Worm (Caenorhabditis elegans) whole organism, midembryonic: ENCODE measurements around the gene lec-11.
A peak's percentile ranks its signal among the peaks of the same experiment; 100 is the strongest.

Experiments used
- T22C8.4 ChIP-seq: fragments of 200-800 bp; sonication (Bioruptor generic); IDR thresholded peaks from 2 replicates; pipeline ENCODE4 v1.3.6; 2022; ENCODE audit warnings: missing genetic modification characterization, missing compliant biosample characterization
- cog-1 ChIP-seq: sonication (generic microtip); optimal IDR thresholded peaks from 2 replicates; lab custom pipeline; 2016; ENCODE audit warnings: missing genetic modification characterization, missing compliant biosample characterization
- flt-1 ChIP-seq: fragments of 200-800 bp; sonication (Bioruptor generic); IDR thresholded peaks from 2 replicates; pipeline ENCODE4 v1.3.6; 2022; ENCODE audit warnings: missing genetic modification characterization, missing compliant biosample characterization
- klf-2 ChIP-seq: fragments of 200-800 bp; sonication (Bioruptor generic); conservative IDR thresholded peaks from 2 replicates; pipeline ENCODE4 v1.3.6; 2022; ENCODE audit warnings: missing genetic modification reagents, missing genetic modification characterization, missing compliant biosample characterization
- med-1 ChIP-seq: sonication (generic microtip); optimal IDR thresholded peaks from 2 replicates; lab custom pipeline; 2017; ENCODE audit warnings: missing genetic modification characterization, mild to moderate bottlenecking, missing compliant biosample characterization, antibody characterized with exemption, missing genetic modification reagents; ENCODE audit not compliant: insufficient read depth
- ref-1 ChIP-seq: fragments of 200-800 bp; sonication (Bioruptor generic); conservative IDR thresholded peaks from 2 replicates; pipeline ENCODE4 v1.3.6; 2022; ENCODE audit warnings: missing genetic modification reagents, missing genetic modification characterization, missing compliant biosample characterization
- tab-1 ChIP-seq: fragments of 200-800 bp; sonication (Bioruptor generic); IDR thresholded peaks from 2 replicates; pipeline ENCODE4 v1.3.6; 2022; ENCODE audit warnings: missing genetic modification characterization, missing compliant biosample characterization
- ztf-23 ChIP-seq: fragments of 200-800 bp; sonication (Bioruptor generic); IDR thresholded peaks from 2 replicates; pipeline ENCODE4 v1.3.6; 2022; ENCODE audit warnings: missing genetic modification reagents, missing genetic modification characterization, missing compliant biosample characterization
- ztf-29 ChIP-seq: fragments of 200-800 bp; sonication (Bioruptor generic); IDR thresholded peaks from 2 replicates; pipeline ENCODE4 v1.3.6; 2022; ENCODE audit warnings: missing genetic modification reagents, missing genetic modification characterization, missing compliant biosample characterization

lec-11 gene

DNA sequence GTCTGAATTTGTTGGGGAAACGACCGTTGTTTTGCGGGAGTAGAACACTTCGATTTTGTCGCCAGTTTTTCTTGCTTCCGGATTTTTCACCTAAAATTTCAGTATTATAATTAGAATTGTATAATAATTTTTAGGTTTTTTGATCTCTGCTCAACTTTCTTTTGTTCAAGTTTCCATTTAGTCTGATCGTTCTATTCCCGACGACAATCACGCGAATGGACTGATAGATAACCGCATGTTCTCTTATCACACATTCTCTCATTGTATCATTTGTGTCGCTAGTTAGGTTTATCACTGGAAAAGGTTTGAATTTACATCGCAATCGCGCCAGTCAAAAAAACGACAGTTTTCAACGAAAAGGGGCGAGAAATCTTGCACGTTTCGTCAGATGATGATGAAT, 35.1 kb downstream of the lec-11 start:
- TF ChIP-seq tab-1 (GFP tag; lab: Robert Waterston, UW) (no peak), ztf-29 (GFP tag; lab: Robert Waterston, UW) (no peak), T22C8.4 (no peak), ref-1 (no peak), ztf-23 (GFP tag; lab: Robert Waterston, UW) (no peak), cog-1 (tag; lab: Kevin White, UChicago) (no peak), flt-1 (GFP tag; lab: Robert Waterston, UW) (no peak), med-1 (GFP tag; lab: Kevin White, UChicago) (no peak), klf-2 (GFP tag; lab: Robert Waterston, UW) (no peak)

DNA sequence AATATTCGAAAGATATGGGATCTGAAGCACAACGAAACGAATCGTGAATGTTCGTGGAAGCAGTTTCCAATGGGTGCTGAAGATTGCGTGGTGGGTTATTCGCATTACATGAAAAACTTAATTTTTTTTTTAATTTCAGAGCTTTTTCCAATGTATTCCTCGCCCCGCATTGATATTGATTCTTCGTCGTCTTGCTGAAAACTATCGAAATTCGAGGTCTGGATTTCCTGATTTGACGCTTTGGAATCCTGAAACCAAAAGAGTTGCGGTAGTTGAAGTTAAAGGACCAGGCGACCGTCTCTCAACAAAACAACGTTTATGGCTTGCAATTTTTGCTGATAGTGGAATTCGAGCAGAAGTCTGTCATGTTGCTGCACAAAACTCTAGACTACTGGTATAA, 37.9 kb downstream of the lec-11 start:
- TF ChIP-seq klf-2 (GFP tag; lab: Robert Waterston, UW): no peak
- TF ChIP-seq med-1 (GFP tag; lab: Kevin White, UChicago): no peak
- TF ChIP-seq cog-1 (tag; lab: Kevin White, UChicago): no peak

DNA sequence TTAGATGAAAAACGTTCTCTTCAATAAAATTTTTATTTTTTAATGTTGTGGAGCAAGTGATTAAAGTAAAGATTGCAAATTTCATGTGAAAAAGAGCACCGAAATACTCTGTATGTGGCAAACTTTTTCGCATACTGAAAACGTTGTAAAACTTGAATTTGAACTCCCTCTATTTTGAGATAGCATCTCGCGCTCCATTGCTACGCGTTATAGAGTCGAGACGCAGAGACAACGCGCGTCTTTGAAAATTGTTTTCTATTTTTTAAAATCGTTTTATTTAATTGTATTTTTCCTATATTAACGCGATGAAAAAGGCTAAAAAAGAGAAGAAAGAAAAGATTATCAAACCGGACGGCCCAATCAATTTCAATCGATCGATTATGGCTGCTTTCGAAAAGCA, 41.3 kb downstream of the lec-11 start, which contains the start of gene fan-1:
TSS of gene fan-1 (plus strand) at position 78 of the 400 bp plus-strand sequence.
- TF ChIP-seq ztf-23 (GFP tag; lab: Robert Waterston, UW) (0 out of 2 replicates have a peak, but pooled peaks have one; percentile 40), tab-1 (GFP tag; lab: Robert Waterston, UW) (no peak)

DNA sequence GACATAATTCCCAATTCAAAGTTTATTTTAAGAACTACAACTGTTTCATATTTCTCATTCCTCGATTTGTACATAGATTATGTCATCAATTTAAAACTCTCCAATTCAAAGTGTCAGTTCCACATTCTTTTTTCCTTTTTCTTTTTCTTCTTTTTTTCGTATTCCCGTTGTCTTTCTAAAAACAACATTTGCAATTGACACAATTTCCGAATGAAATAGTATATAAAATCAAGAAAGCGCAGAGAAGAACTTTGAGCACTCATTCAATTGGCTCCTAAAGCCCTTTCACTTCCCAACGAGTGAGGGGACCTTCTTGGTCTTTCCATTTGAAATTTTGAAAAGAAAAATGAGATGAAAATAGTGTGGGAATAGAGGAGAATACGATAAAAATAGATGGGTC, 42.6 kb downstream of the lec-11 start:
- TF ChIP-seq ztf-23 (GFP tag; lab: Robert Waterston, UW) (no peak), T22C8.4 (no peak), med-1 (GFP tag; lab: Kevin White, UChicago) (no peak), ref-1 (no peak), ztf-29 (GFP tag; lab: Robert Waterston, UW) (no peak), cog-1 (tag; lab: Kevin White, UChicago) (no peak), klf-2 (GFP tag; lab: Robert Waterston, UW) (no peak), flt-1 (GFP tag; lab: Robert Waterston, UW) (no peak), tab-1 (GFP tag; lab: Robert Waterston, UW) (no peak)

ce11 chrIV:6542962-6543361, 47.0 kb downstream of the lec-11 start:
- TF ChIP-seq flt-1 (GFP tag; lab: Robert Waterston, UW) (no peak), ztf-23 (GFP tag; lab: Robert Waterston, UW) (no peak), cog-1 (tag; lab: Kevin White, UChicago) (no peak)

DNA sequence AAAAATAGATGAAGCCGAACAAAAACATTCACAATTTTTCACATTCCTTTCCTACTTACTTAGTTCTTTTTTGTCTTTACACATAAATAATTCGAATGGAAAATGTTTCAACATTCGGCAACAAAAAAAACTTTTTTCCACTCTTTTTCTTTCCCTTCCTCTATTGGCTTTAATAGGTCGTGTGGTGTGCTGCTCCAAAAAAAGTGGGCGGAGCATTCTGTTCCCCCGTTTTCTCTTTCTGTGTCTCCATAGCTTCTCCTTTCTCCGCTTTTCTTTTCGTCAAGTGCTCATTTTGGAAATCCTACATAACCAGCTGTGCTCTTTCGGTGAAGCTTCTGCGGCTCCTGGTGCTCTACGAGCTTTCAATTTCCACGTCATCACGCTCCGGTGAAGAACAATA, 48.5 kb downstream of the lec-11 start, which contains the start of gene C01G5.25:
TSS of gene C01G5.25 (plus strand) at position 250 of the 400 bp plus-strand sequence.
- TF ChIP-seq cog-1 (tag; lab: Kevin White, UChicago) (no peak), tab-1 (GFP tag; lab: Robert Waterston, UW) (no peak), ztf-29 (GFP tag; lab: Robert Waterston, UW) (no peak), med-1 (GFP tag; lab: Kevin White, UChicago) (no peak), T22C8.4 (no peak), flt-1 (GFP tag; lab: Robert Waterston, UW) (no peak), klf-2 (GFP tag; lab: Robert Waterston, UW) (no peak)
